Fruit fly (Drosophila melanogaster): ENCODE measurements around the gene Ndf.

Ndf gene

dm6 chr2L:9966983-9967737, 36.5 kb upstream of the Ndf start, which contains the start of the genes Dref and RpL13 (continued):
- TF ChIP-seq CG12391 (tag; optimal IDR thresholded peaks at IDR 0.05) (peak; percentile 88), yki (optimal IDR thresholded peaks at IDR 0.05) (no peak), CG10366 (GFP tag; IDR thresholded peaks at IDR 0.05) (peak; percentile 68), jing (GFP tag; optimal IDR thresholded peaks at IDR 0.05) (no peak), grau (tag; optimal IDR thresholded peaks at IDR 0.05) (peak; percentile 81), Bdp1 (GFP tag; optimal IDR thresholded peaks at IDR 0.05) (peak; percentile 64), sens-2 (GFP tag; IDR thresholded peaks at IDR 0.05) (peak; percentile 92), CG42726 (GFP tag; IDR thresholded peaks at IDR 0.05; ENCODE audit: partially characterized antibody) (no peak), crol (GFP tag; IDR thresholded peaks at IDR 0.05) (peak; percentile 43), ATbp (GFP tag; optimal IDR thresholded peaks at IDR 0.05) (peak; percentile 86), Mrtf (GFP tag; IDR thresholded peaks at IDR 0.05) (peak; percentile 52; the same call in 1 of the 3 replicates), Xrp1 (GFP tag; IDR thresholded peaks at IDR 0.05) (peak; percentile 58; the same call in 1 of the 2 replicates), ind (GFP tag; optimal IDR thresholded peaks at IDR 0.05) (peak; percentile 69), CG6654 (GFP tag; optimal IDR thresholded peaks at IDR 0.05) (peak; percentile 64), row (GFP tag; IDR thresholded peaks at IDR 0.05) (peak; percentile 81), CG15601 (tag; optimal IDR thresholded peaks at IDR 0.05) (peak; percentile 90), CG17612 (GFP tag; IDR thresholded peaks at IDR 0.05) (peak; percentile 73; the same call in 1 of the 2 replicates), pros (GFP tag; optimal IDR thresholded peaks at IDR 0.05) (peak; percentile 60), CG13123 (GFP tag; optimal IDR thresholded peaks at IDR 0.05) (peak; percentile 97), CG10565 (GFP tag; optimal IDR thresholded peaks at IDR 0.05) (no peak), mld (GFP tag; IDR thresholded peaks at IDR 0.05; ENCODE audit: partially characterized antibody) (no peak), twi (tag; optimal IDR thresholded peaks at IDR 0.05) (peak; percentile 65), Deaf1 (tag; optimal IDR thresholded peaks at IDR 0.05) (peak; percentile 64), NFAT (GFP tag; IDR thresholded peaks at IDR 0.05) (peak; percentile 82), CG4617 (GFP tag; optimal IDR thresholded peaks at IDR 0.05; ENCODE audit: borderline replicate concordance) (peak; percentile 70), CG32532 (GFP tag; IDR thresholded peaks at IDR 0.05) (peak; percentile 81), CkIIα-i1 (GFP tag; IDR thresholded peaks at IDR 0.05) (peak; percentile 3; the same call in 1 of the 2 replicates), Dbx (GFP tag; IDR thresholded peaks at IDR 0.05) (peak; percentile 77), salm (tag; optimal IDR thresholded peaks at IDR 0.05) (peak; percentile 84), CG5953 (GFP tag; IDR thresholded peaks at IDR 0.05) (peak; percentile 73), Hmx (GFP tag; optimal IDR thresholded peaks at IDR 0.05) (peak; percentile 55), crp (GFP tag; optimal IDR thresholded peaks at IDR 0.05) (peak in 1 of 2 experiments; percentile 51), gsb (GFP tag; IDR thresholded peaks at IDR 0.05) (no peak), CG31441 (GFP tag; IDR thresholded peaks at IDR 0.05) (peak; percentile 80), ara (GFP tag; IDR thresholded peaks at IDR 0.05) (peak; percentile 75), Doc2 (GFP tag; IDR thresholded peaks at IDR 0.05) (no peak), HLHmδ (GFP tag; optimal IDR thresholded peaks at IDR 0.05) (peak; percentile 96), CG11723 (GFP tag; optimal IDR thresholded peaks at IDR 0.05) (peak; percentile 91), sd (tag; optimal IDR thresholded peaks at IDR 0.05) (peak; percentile 66), odd (GFP tag; optimal IDR thresholded peaks at IDR 0.05) (peak; percentile 95), Meics (GFP tag; optimal IDR thresholded peaks at IDR 0.05) (peak; percentile 94), CG9609 (GFP tag; optimal IDR thresholded peaks at IDR 0.05) (peak; percentile 72), CG8924 (tag; optimal IDR thresholded peaks at IDR 0.05) (peak; percentile 85), Taf1 (GFP tag; IDR thresholded peaks at IDR 0.05) (no peak; the same call in 1 of the 2 replicates), dmrt99B (tag; optimal IDR thresholded peaks at IDR 0.05) (peak; percentile 81), Spps (tag; optimal IDR thresholded peaks at IDR 0.05) (peak; percentile 74), pum (GFP tag; optimal IDR thresholded peaks at IDR 0.05) (peak; percentile 67), CG7963 (GFP tag; IDR thresholded peaks at IDR 0.05; ENCODE audit: partially characterized antibody) (peak; percentile 66; the same call in 1 of the 3 replicates), CG11093 (GFP tag; IDR thresholded peaks at IDR 0.05) (no peak)
